Worm (Caenorhabditis elegans): ENCODE results near the gene ctsa-2.

The ctsa-2 gene

ce11 chrX:6371192-6372116, 59.0 kb downstream of the ctsa-2 start:
- TF ChIP-seq ahr-1 (tag; optimal IDR thresholded peaks at IDR 0.05) (no peak), ceh-18 (tag; optimal IDR thresholded peaks at IDR 0.05) (peak; percentile 5), odd-2 (tag; optimal IDR thresholded peaks at IDR 0.05) (no peak), zip-5 (tag; optimal IDR thresholded peaks at IDR 0.05) (peak; percentile 49), ceh-14 (tag; optimal IDR thresholded peaks at IDR 0.05) (peak; percentile 81), hlh-6 (tag; optimal IDR thresholded peaks at IDR 0.05) (no peak), mec-3 (tag; optimal IDR thresholded peaks at IDR 0.05; ENCODE audit: borderline replicate concordance) (no peak), ceh-19 (GFP tag; optimal IDR thresholded peaks at IDR 0.05) (peak; percentile 72), ref-2 (tag; optimal IDR thresholded peaks at IDR 0.05) (peak; percentile 48), F13H6.1 (tag; optimal IDR thresholded peaks at IDR 0.05) (peak; percentile 17), pax-1 (tag; optimal IDR thresholded peaks at IDR 0.05) (no peak), elt-4 (tag; optimal IDR thresholded peaks at IDR 0.05) (no peak), hlh-13 (GFP tag; optimal IDR thresholded peaks at IDR 0.05) (peak; percentile 43), nhr-232 (tag; optimal IDR thresholded peaks at IDR 0.05) (peak; percentile 45), C38D4.7 (GFP tag; optimal IDR thresholded peaks at IDR 0.05) (peak; percentile 65), tbx-2 (tag; optimal IDR thresholded peaks at IDR 0.05) (peak; percentile 49), T23F11.4 (GFP tag; optimal IDR thresholded peaks at IDR 0.05) (peak; percentile 49), pat-9 (tag; optimal IDR thresholded peaks at IDR 0.05) (peak; percentile 68), ceh-24 (tag; optimal IDR thresholded peaks at IDR 0.05) (peak; percentile 51), fkh-6 (tag; optimal IDR thresholded peaks at IDR 0.05) (peak; percentile 6), madf-2 (tag; optimal IDR thresholded peaks at IDR 0.05) (peak; percentile 47), ceh-48 (tag; optimal IDR thresholded peaks at IDR 0.05) (peak; percentile 55), eyg-1 (tag; optimal IDR thresholded peaks at IDR 0.05) (peak; percentile 45), ceh-6 (GFP tag; optimal IDR thresholded peaks at IDR 0.05) (peak; percentile 70), ets-4 (tag; optimal IDR thresholded peaks at IDR 0.05) (no peak), C08G9.2 (tag; optimal IDR thresholded peaks at IDR 0.05) (peak; percentile 1), hlh-8 (tag; optimal IDR thresholded peaks at IDR 0.05) (peak; percentile 59), sox-2 (GFP tag; IDR thresholded peaks at IDR 0.05) (peak; percentile 68), ama-1 (optimal IDR thresholded peaks at IDR 0.05) (no peak), ceh-34 (tag; optimal IDR thresholded peaks at IDR 0.05) (no peak), fax-1 (tag; optimal IDR thresholded peaks at IDR 0.05) (peak; percentile 61), npax-4 (tag; optimal IDR thresholded peaks at IDR 0.05) (peak; percentile 12), pha-2 (tag; optimal IDR thresholded peaks at IDR 0.05) (peak; percentile 68), unc-42 (tag; optimal IDR thresholded peaks at IDR 0.05) (no peak), ceh-9 (tag; optimal IDR thresholded peaks at IDR 0.05) (peak; percentile 42), pros-1 (tag; optimal IDR thresholded peaks at IDR 0.05) (no peak), ceh-22 (tag; optimal IDR thresholded peaks at IDR 0.05) (no peak), hlh-15 (tag; optimal IDR thresholded peaks at IDR 0.05) (peak; percentile 47), dve-1 (tag; optimal IDR thresholded peaks at IDR 0.05) (peak; percentile 26), dmd-4 (tag; optimal IDR thresholded peaks at IDR 0.05; ENCODE audit: borderline replicate concordance) (peak; percentile 50), ztf-16 (tag; optimal IDR thresholded peaks at IDR 0.05) (peak; percentile 61), sox-4 (tag; optimal IDR thresholded peaks at IDR 0.05) (peak; percentile 77), gmeb-2 (tag; optimal IDR thresholded peaks at IDR 0.05) (peak; percentile 77), lim-6 (tag; optimal IDR thresholded peaks at IDR 0.05) (no peak), che-1 (tag; optimal IDR thresholded peaks at IDR 0.05) (peak; percentile 80), ceh-30 (tag; optimal IDR thresholded peaks at IDR 0.05) (peak; percentile 11), lin-11 (tag; optimal IDR thresholded peaks at IDR 0.05) (peak; percentile 70), K09A11.1 (tag; optimal IDR thresholded peaks at IDR 0.05; ENCODE audit: insufficient read depth) (no peak), unc-3 (GFP tag; conservative IDR thresholded peaks at IDR 0.05) (peak; percentile 77), unc-3 (tag; optimal IDR thresholded peaks at IDR 0.05) (no peak), ceh-45 (GFP tag; IDR thresholded peaks at IDR 0.05) (peak; percentile 64; the same call in 1 of the 2 replicates)
